Fruit fly (Drosophila melanogaster): Measurements from ENCODE around the gene pasi1.

pasi1 gene

dm6 chr3R:17781371-17781770, 13.5 kb upstream of the pasi1 start (continued):
- TF ChIP-seq nmo (GFP tag; optimal IDR thresholded peaks at IDR 0.05) (peak; percentile 89), fd96Cb (tag; optimal IDR thresholded peaks at IDR 0.05) (peak; percentile 68), CG15514 (GFP tag; optimal IDR thresholded peaks at IDR 0.05) (peak; percentile 36), Myb (GFP tag; optimal IDR thresholded peaks at IDR 0.05) (peak; percentile 62), CG7357 (GFP tag; IDR thresholded peaks at IDR 0.05) (peak; percentile 78), CG18262 (tag; optimal IDR thresholded peaks at IDR 0.05) (peak; percentile 87), Bteb2 (GFP tag; optimal IDR thresholded peaks at IDR 0.05) (peak; percentile 59), phol (tag; optimal IDR thresholded peaks at IDR 0.05) (peak; percentile 82), Kr (GFP tag; optimal IDR thresholded peaks at IDR 0.05) (no peak), Scr (GFP tag; IDR thresholded peaks at IDR 0.05; ENCODE audit: partially characterized antibody) (no peak), CG6175 (GFP tag; IDR thresholded peaks at IDR 0.05) (peak; percentile 68; the same call in 2 of the 3 replicates), CG1603 (tag; optimal IDR thresholded peaks at IDR 0.05) (peak; percentile 78), CG10979 (tag; optimal IDR thresholded peaks at IDR 0.05) (peak; percentile 78), hb (GFP tag; IDR thresholded peaks at IDR 0.05; ENCODE audit: partially characterized antibody) (no peak), CG4282 (GFP tag; optimal IDR thresholded peaks at IDR 0.05) (no peak), CG16813 (GFP tag; IDR thresholded peaks at IDR 0.05; ENCODE audit: partially characterized antibody) (no peak), CG7963 (GFP tag; IDR thresholded peaks at IDR 0.05; ENCODE audit: partially characterized antibody) (no peak), sim (GFP tag; IDR thresholded peaks at IDR 0.05) (0 out of 2 replicates have a peak, but pooled peaks have one; percentile 23), Deaf1 (tag; optimal IDR thresholded peaks at IDR 0.05) (peak; percentile 38), B-H1 (GFP tag; IDR thresholded peaks at IDR 0.05) (peak; percentile 84), kah (GFP tag; optimal IDR thresholded peaks at IDR 0.05) (peak; percentile 81), CG9727 (GFP tag; optimal IDR thresholded peaks at IDR 0.05) (peak; percentile 50), CoRest (tag; optimal IDR thresholded peaks at IDR 0.05) (peak; percentile 84), CG2712 (tag; optimal IDR thresholded peaks at IDR 0.05) (peak; percentile 87), run (tag; optimal IDR thresholded peaks at IDR 0.05) (peak; percentile 75), CG11723 (GFP tag; optimal IDR thresholded peaks at IDR 0.05) (peak; percentile 54), CG42726 (GFP tag; IDR thresholded peaks at IDR 0.05; ENCODE audit: partially characterized antibody) (no peak), so (GFP tag; IDR thresholded peaks at IDR 0.05) (peak; percentile 80), Adf1 (GFP tag; IDR thresholded peaks at IDR 0.05) (peak; percentile 51; the same call in 1 of the 2 replicates), exex (tag; optimal IDR thresholded peaks at IDR 0.05) (peak; percentile 24), CG11398 (GFP tag; optimal IDR thresholded peaks at IDR 0.05) (peak; percentile 29), ems (GFP tag; optimal IDR thresholded peaks at IDR 0.05) (peak; percentile 57), Dll (GFP tag; IDR thresholded peaks at IDR 0.05; ENCODE audit: partially characterized antibody) (no peak), CG2129 (GFP tag; IDR thresholded peaks at IDR 0.05; ENCODE audit: partially characterized antibody) (no peak), ftz-f1 (GFP tag; optimal IDR thresholded peaks at IDR 0.05) (no peak), CG12155 (GFP tag; optimal IDR thresholded peaks at IDR 0.05) (peak; percentile 47), D19B (GFP tag; optimal IDR thresholded peaks at IDR 0.05) (peak; percentile 31), cas (GFP tag; IDR thresholded peaks at IDR 0.05) (peak; percentile 57; the same call in 1 of the 2 replicates), CG11247 (GFP tag; IDR thresholded peaks at IDR 0.05) (peak; percentile 88), Rx (GFP tag; IDR thresholded peaks at IDR 0.05) (peak; percentile 77), CG16815 (GFP tag; optimal IDR thresholded peaks at IDR 0.05) (no peak), gsb (GFP tag; IDR thresholded peaks at IDR 0.05) (peak; percentile 83), CG18619 (GFP tag; optimal IDR thresholded peaks at IDR 0.05) (peak; percentile 64), CG14710 (tag; optimal IDR thresholded peaks at IDR 0.05) (peak; percentile 56), CG3163 (GFP tag; optimal IDR thresholded peaks at IDR 0.05) (no peak), fd64A (GFP tag; optimal IDR thresholded peaks at IDR 0.05) (peak; percentile 6), Max (GFP tag; optimal IDR thresholded peaks at IDR 0.05) (peak; percentile 35), dan (GFP tag; IDR thresholded peaks at IDR 0.05) (no peak), CG10565 (GFP tag; optimal IDR thresholded peaks at IDR 0.05) (no peak), CG14014 (GFP tag; IDR thresholded peaks at IDR 0.05) (peak; percentile 74)

All from whole organism, embryonic.